Worm (Caenorhabditis elegans): ENCODE data around the gene clec-37.

DNA sequence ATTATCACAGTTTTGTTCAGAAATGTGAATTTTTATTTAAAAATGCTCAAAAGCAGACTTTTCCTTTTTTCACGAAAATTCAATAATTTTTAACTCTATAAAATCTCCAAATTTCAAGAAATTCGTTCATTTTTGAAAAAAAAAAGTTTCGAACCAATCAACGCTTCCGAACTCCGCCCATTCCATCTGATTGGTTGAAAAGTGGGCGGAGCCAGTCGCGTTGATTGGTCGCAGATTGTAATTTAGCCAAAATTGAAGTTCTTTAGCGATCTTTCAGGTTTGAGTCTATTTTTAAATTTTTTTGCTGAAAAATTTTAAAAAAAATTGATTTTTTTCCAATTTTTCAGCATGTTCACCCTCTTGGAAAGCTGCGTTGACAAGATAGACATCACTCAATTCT, 39.5 kb downstream of the clec-37 start:
- no peak for TF ChIP-seq egl-27 (tag; optimal IDR thresholded peaks at IDR 0.05)
- no peak for TF ChIP-seq mxl-2 (GFP tag; conservative IDR thresholded peaks at IDR 0.05)
- TF ChIP-seq aha-1 (tag) = no peak
